Worm (Caenorhabditis elegans): ENCODE measurements around the gene mel-46.
"Not testable (repeated sequence)": the region's sequence is repeated elsewhere in the genome, so short reads cannot be mapped to it uniquely, and the experiment has no call there.

mel-46 gene

DNA sequence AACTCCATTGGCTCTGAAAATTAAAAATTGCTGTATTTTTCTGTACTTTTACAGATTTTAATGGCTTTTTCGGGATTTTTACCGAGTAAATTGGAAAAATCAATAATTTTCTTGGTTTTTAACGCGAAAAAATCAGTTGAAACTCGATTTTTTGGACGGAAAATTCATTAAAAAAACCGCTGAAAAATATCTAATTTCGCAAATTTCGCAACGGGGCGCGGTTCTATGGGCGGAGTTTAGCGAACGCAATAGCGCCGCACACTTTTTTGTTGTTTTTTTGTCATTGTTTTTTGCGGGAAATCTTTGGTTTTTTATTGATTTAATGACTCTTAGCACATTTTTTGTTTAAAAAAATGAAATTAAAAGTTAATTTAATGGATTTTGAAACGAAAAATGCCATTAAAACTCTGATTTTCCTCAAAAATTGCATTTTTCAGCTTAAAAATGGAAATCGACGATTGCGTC, at the start of gene mel-46, which contains the start of gene lsy-13:
mel-46 (minus strand) TSS at position 51 of the 465 bp plus-strand sequence.
lsy-13 (plus strand) TSS at position 440 of the 465 bp plus-strand sequence.
- TF ChIP-seq skn-1 (tag; optimal IDR thresholded peaks at IDR 0.05) (peak; percentile 60), fkh-10 (GFP tag; optimal IDR thresholded peaks at IDR 0.05) (no peak), egl-5 (tag; optimal IDR thresholded peaks at IDR 0.05) (no peak), pha-4 (tag; optimal IDR thresholded peaks at IDR 0.05) (peak; percentile 82), egl-27 (tag; optimal IDR thresholded peaks at IDR 0.05) (no peak), daf-12 (tag; optimal IDR thresholded peaks at IDR 0.05) (no peak), nfya-1 (tag; optimal IDR thresholded peaks at IDR 0.05; ENCODE audit: insufficient read depth) (peak; percentile 55), nhr-23 (tag; optimal IDR thresholded peaks at IDR 0.05) (peak; percentile 37), ceh-9 (tag; optimal IDR thresholded peaks at IDR 0.05) (no peak), nhr-67 (tag; optimal IDR thresholded peaks at IDR 0.05) (no peak), nhr-25 (tag; optimal IDR thresholded peaks at IDR 0.05) (no peak), lin-15B (tag; optimal IDR thresholded peaks at IDR 0.05) (peak; percentile 35), mdl-1 (tag; optimal IDR thresholded peaks at IDR 0.05) (no peak), snpc-4 (tag; optimal IDR thresholded peaks at IDR 0.05) (peak; percentile 68), ceh-16 (tag; optimal IDR thresholded peaks at IDR 0.05) (no peak), nhr-76 (tag; optimal IDR thresholded peaks at IDR 0.05) (no peak), nhr-12 (tag; optimal IDR thresholded peaks at IDR 0.05) (no peak), R02D3.7 (tag; optimal IDR thresholded peaks at IDR 0.05) (peak; percentile 33), elt-2 (tag; optimal IDR thresholded peaks at IDR 0.05) (peak; percentile 5), mml-1 (tag; optimal IDR thresholded peaks at IDR 0.05) (no peak), elt-1 (tag; optimal IDR thresholded peaks at IDR 0.05) (no peak), ceh-28 (tag; optimal IDR thresholded peaks at IDR 0.05) (peak; percentile 49), ama-1 (optimal IDR thresholded peaks at IDR 0.05) (no peak), lsy-12 (tag; optimal IDR thresholded peaks at IDR 0.05) (no peak), unc-39 (tag; optimal IDR thresholded peaks at IDR 0.05) (no peak), ztf-4 (tag; optimal IDR thresholded peaks at IDR 0.05) (no peak), elt-3 (tag; optimal IDR thresholded peaks at IDR 0.05) (no peak), hmg-11 (tag; optimal IDR thresholded peaks at IDR 0.05) (peak; percentile 45), nhr-77 (tag; optimal IDR thresholded peaks at IDR 0.05) (no peak), nhr-28 (tag; optimal IDR thresholded peaks at IDR 0.05) (no peak), lin-39 (tag; optimal IDR thresholded peaks at IDR 0.05) (peak; percentile 27)

ce11 chrIV:16898205-16898604, 34.9 kb upstream of the mel-46 start:
- TF ChIP-seq elt-3 (tag; optimal IDR thresholded peaks at IDR 0.05) = no peak
- TF ChIP-seq lin-39 (tag; optimal IDR thresholded peaks at IDR 0.05) = no peak
- TF ChIP-seq fkh-2 (tag; optimal IDR thresholded peaks at IDR 0.05) = no peak
- no peak for TF ChIP-seq elt-2 (tag; optimal IDR thresholded peaks at IDR 0.05)
- no peak for TF ChIP-seq nhr-11 (tag; optimal IDR thresholded peaks at IDR 0.05)
- no peak for TF ChIP-seq nhr-23 (tag; optimal IDR thresholded peaks at IDR 0.05)
- TF ChIP-seq tbx-2 (tag; optimal IDR thresholded peaks at IDR 0.05) = no peak
- TF ChIP-seq ceh-16 (tag; optimal IDR thresholded peaks at IDR 0.05) = no peak
- no peak for TF ChIP-seq ceh-82 (tag; optimal IDR thresholded peaks at IDR 0.05)
- TF ChIP-seq aly-2 (tag; optimal IDR thresholded peaks at IDR 0.05) = no peak
- TF ChIP-seq nhr-76 (tag; optimal IDR thresholded peaks at IDR 0.05) = no peak
- TF ChIP-seq unc-62 (GFP tag; optimal IDR thresholded peaks at IDR 0.05) = no peak
- TF ChIP-seq nhr-43 (tag; optimal IDR thresholded peaks at IDR 0.05; ENCODE audit: poor library complexity, severe bottlenecking) = no peak
- TF ChIP-seq lsy-12 (tag; optimal IDR thresholded peaks at IDR 0.05) = no peak
- no peak for TF ChIP-seq R02D3.7 (tag; optimal IDR thresholded peaks at IDR 0.05)
- TF ChIP-seq nhr-67 (tag; optimal IDR thresholded peaks at IDR 0.05) = no peak
- no peak for TF ChIP-seq elt-1 (tag; optimal IDR thresholded peaks at IDR 0.05)
- TF ChIP-seq nhr-77 (tag; optimal IDR thresholded peaks at IDR 0.05) = no peak
- TF ChIP-seq fkh-10 (GFP tag; optimal IDR thresholded peaks at IDR 0.05) = no peak

- TF ChIP-seq ceh-28, nhr-28, lsy-12 (tag; optimal IDR thresholded peaks at IDR 0.05): not testable (repeated sequence)
Observed at ce11 chrIV:16895288-16895687, 32.0 kb upstream of the mel-46 start, which contains the start of gene T06A10.2. TSS of gene T06A10.2 (plus strand) at chrIV:16895588.
